Fruit fly (Drosophila melanogaster): ENCODE measurements around the gene GluRS-m.

The GluRS-m gene

DNA sequence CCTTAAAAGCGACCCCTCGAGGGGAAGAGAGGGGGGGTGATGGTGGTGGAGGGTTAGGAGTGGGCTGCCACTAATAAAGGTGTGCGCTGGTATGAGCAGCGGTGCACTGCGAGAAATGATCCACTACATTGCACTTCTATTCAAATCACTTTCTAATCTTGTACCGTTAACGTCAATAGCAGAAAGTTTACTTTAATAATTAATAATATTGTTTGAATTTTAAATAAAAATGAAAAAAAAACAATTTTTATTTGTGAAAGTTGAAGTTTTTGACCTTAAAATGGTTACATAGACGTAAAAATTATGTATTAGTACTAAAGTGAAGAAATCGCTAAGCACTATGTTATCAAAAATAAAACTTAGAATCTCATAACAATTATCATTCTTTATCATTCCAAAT is 24.1 kb downstream of the GluRS-m start (continued):
- peak; percentile 17; the same call in 1 of the 2 replicates for TF ChIP-seq CG6689 (GFP tag; IDR thresholded peaks at IDR 0.05)
- no peak for TF ChIP-seq CG11723 (GFP tag; optimal IDR thresholded peaks at IDR 0.05)
- TF ChIP-seq Meics (GFP tag; optimal IDR thresholded peaks at IDR 0.05): peak; percentile 47
- TF ChIP-seq CG17361 (GFP tag; IDR thresholded peaks at IDR 0.05): peak; percentile 61; the same call in 2 of the 3 replicates
- no peak for TF ChIP-seq CG6272 (GFP tag; IDR thresholded peaks at IDR 0.05)
- TF ChIP-seq CG2199 (GFP tag; IDR thresholded peaks at IDR 0.05): no peak
- TF ChIP-seq CG16863 (GFP tag; optimal IDR thresholded peaks at IDR 0.05): no peak
- peak; percentile 0 for TF ChIP-seq Fer3 (tag; optimal IDR thresholded peaks at IDR 0.05)
- no peak for TF ChIP-seq ac (GFP tag; optimal IDR thresholded peaks at IDR 0.05)
- TF ChIP-seq CG12104 (GFP tag; optimal IDR thresholded peaks at IDR 0.05): no peak
- TF ChIP-seq CG18476 (GFP tag; optimal IDR thresholded peaks at IDR 0.05): no peak
- no peak for TF ChIP-seq stc (GFP tag; IDR thresholded peaks at IDR 0.05)
- no peak for TF ChIP-seq H15 (GFP tag; IDR thresholded peaks at IDR 0.05)
- no peak for TF ChIP-seq CG4404 (GFP tag; IDR thresholded peaks at IDR 0.05)
- no peak for TF ChIP-seq Side (GFP tag; optimal IDR thresholded peaks at IDR 0.05)
- TF ChIP-seq CG10209 (GFP tag; optimal IDR thresholded peaks at IDR 0.05): no peak
- no peak for TF ChIP-seq CG11085 (GFP tag; IDR thresholded peaks at IDR 0.05)
- peak; percentile 30 for TF ChIP-seq CG9727 (GFP tag; optimal IDR thresholded peaks at IDR 0.05)
- no peak for TF ChIP-seq CG15479 (GFP tag; optimal IDR thresholded peaks at IDR 0.05)
- no peak for TF ChIP-seq pfk (GFP tag; optimal IDR thresholded peaks at IDR 0.05)
- no peak for TF ChIP-seq zfh2 (GFP tag; optimal IDR thresholded peaks at IDR 0.05)
- no peak for TF ChIP-seq bbx (GFP tag; IDR thresholded peaks at IDR 0.05; ENCODE audit: partially characterized antibody)
- TF ChIP-seq Six4 (GFP tag; optimal IDR thresholded peaks at IDR 0.05): no peak
- peak; percentile 17 for TF ChIP-seq nerfin-1 (tag; optimal IDR thresholded peaks at IDR 0.05)
- no peak for TF ChIP-seq CG9932 (GFP tag; IDR thresholded peaks at IDR 0.05)
- no peak for TF ChIP-seq Hr78 (GFP tag; optimal IDR thresholded peaks at IDR 0.05)
- TF ChIP-seq pan (optimal IDR thresholded peaks at IDR 0.05): no peak
- peak in 1 of 2 experiments; percentile 31 for TF ChIP-seq pan (GFP tag; optimal IDR thresholded peaks at IDR 0.05 in 1 of 2, IDR thresholded peaks at IDR 0.05 in 1 of 2)
- no peak for TF ChIP-seq lov (optimal IDR thresholded peaks at IDR 0.05)
- no peak for TF ChIP-seq lov (GFP tag; IDR thresholded peaks at IDR 0.05)
- no peak for TF ChIP-seq ranshi (GFP tag; IDR thresholded peaks at IDR 0.05)
- no peak for TF ChIP-seq CG9817 (tag; optimal IDR thresholded peaks at IDR 0.05)
- no peak for TF ChIP-seq CG4360 (GFP tag; IDR thresholded peaks at IDR 0.05)
- no peak for TF ChIP-seq hth (optimal IDR thresholded peaks at IDR 0.05)
- TF ChIP-seq CG6765 (GFP tag; optimal IDR thresholded peaks at IDR 0.05): no peak
- no peak for TF ChIP-seq CG32767 (GFP tag; IDR thresholded peaks at IDR 0.05)
- TF ChIP-seq CG3065 (GFP tag; optimal IDR thresholded peaks at IDR 0.05): no peak
- TF ChIP-seq ash1 (GFP tag; optimal IDR thresholded peaks at IDR 0.05): no peak
- TF ChIP-seq CG12769 (tag; optimal IDR thresholded peaks at IDR 0.05): no peak
- TF ChIP-seq CG32772 (GFP tag; IDR thresholded peaks at IDR 0.05): 0 out of 2 replicates have a peak, but pooled peaks have one; percentile 29
- TF ChIP-seq Atf-2 (GFP tag; optimal IDR thresholded peaks at IDR 0.05): no peak
- TF ChIP-seq Lhr (GFP tag; optimal IDR thresholded peaks at IDR 0.05): no peak
- TF ChIP-seq CG6683 (GFP tag; optimal IDR thresholded peaks at IDR 0.05): no peak
- no peak for TF ChIP-seq CG5953 (GFP tag; IDR thresholded peaks at IDR 0.05)
- no peak for TF ChIP-seq sna (GFP tag; IDR thresholded peaks at IDR 0.05; ENCODE audit: partially characterized antibody)
- TF ChIP-seq sim (GFP tag; IDR thresholded peaks at IDR 0.05): no peak
- TF ChIP-seq ken (GFP tag; IDR thresholded peaks at IDR 0.05): no peak
- no peak for TF ChIP-seq CG11696 (GFP tag; IDR thresholded peaks at IDR 0.05)
- TF ChIP-seq caup (GFP tag; optimal IDR thresholded peaks at IDR 0.05; ENCODE audit: severe bottlenecking): no peak
- no peak for TF ChIP-seq mld (GFP tag; IDR thresholded peaks at IDR 0.05; ENCODE audit: partially characterized antibody)
- TF ChIP-seq CG18599 (GFP tag; optimal IDR thresholded peaks at IDR 0.05): no peak
- TF ChIP-seq exex (tag; optimal IDR thresholded peaks at IDR 0.05): no peak

All from whole organism, embryonic.